Fruit fly (Drosophila melanogaster): ENCODE results near the gene CG10405.
A peak's percentile ranks its signal among the peaks of the same experiment; 100 is the strongest.

The CG10405 gene

DNA sequence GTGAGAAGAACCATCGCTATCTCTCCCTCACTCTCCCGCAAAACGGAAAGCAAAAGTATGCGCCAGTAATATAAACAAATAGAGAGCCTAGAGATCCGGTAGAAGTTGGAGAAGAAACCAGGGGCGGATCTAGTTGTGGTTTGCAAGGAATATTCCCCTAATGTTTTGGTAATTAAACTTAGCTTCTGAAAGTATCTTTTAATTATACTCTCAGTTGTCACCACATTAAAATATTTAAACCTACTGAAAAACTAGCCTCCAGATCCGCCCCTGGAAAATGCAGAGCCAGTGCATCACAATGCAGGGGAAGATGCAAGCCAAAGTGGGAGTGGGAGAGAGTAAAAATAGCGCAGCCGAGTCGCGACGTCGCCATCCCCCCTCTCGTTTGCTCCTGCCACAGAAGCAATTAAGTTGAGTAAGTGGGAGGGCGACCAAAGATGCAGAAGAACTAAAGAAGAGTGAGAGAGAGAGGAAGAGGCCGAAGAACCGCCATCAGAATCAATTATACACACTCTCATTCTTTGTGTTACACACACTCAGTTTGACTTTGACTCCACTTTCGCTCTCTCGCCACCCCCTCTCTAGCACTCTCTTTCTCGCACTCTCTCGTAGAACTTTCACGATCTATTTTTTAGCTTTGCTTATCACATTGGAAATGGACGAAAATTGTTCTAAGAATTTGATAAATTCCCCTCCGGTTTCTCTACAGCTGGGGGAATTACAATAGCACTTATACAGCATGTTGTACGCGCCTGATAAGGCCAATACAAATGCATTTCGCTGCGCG is 4.9 kb upstream of the CG10405 start (continued):
- peak; percentile 90 for TF ChIP-seq HHEX (GFP tag; optimal IDR thresholded peaks at IDR 0.05)
- peak; percentile 96 for TF ChIP-seq sens-2 (GFP tag; IDR thresholded peaks at IDR 0.05)
- TF ChIP-seq sima (GFP tag; optimal IDR thresholded peaks at IDR 0.05) = peak; percentile 77
- peak; percentile 93 for TF ChIP-seq CG30403 (GFP tag; optimal IDR thresholded peaks at IDR 0.05)
- peak; percentile 82 for TF ChIP-seq CG16813 (GFP tag; IDR thresholded peaks at IDR 0.05; ENCODE audit: partially characterized antibody)
- TF ChIP-seq CG11560 (tag; IDR thresholded peaks at IDR 0.05) = peak; percentile 81
- peak; percentile 82 for TF ChIP-seq CG8281 (tag; optimal IDR thresholded peaks at IDR 0.05)
- TF ChIP-seq CG17612 (GFP tag; IDR thresholded peaks at IDR 0.05) = peak; percentile 84
- TF ChIP-seq CG17361 (GFP tag; IDR thresholded peaks at IDR 0.05) = peak; percentile 97
- TF ChIP-seq Dip3 (GFP tag; optimal IDR thresholded peaks at IDR 0.05) = peak; percentile 78
- peak; percentile 98 for TF ChIP-seq CG2199 (GFP tag; IDR thresholded peaks at IDR 0.05)
- peak; percentile 95 for TF ChIP-seq Mrtf (GFP tag; IDR thresholded peaks at IDR 0.05)
- peak; percentile 91 for TF ChIP-seq esg (GFP tag; conservative IDR thresholded peaks at IDR 0.05)
- peak; percentile 93 for TF ChIP-seq jing (GFP tag; optimal IDR thresholded peaks at IDR 0.05)
- peak; percentile 89 for TF ChIP-seq CG14014 (GFP tag; IDR thresholded peaks at IDR 0.05)
- peak; percentile 19 for TF ChIP-seq Hmr (GFP tag; optimal IDR thresholded peaks at IDR 0.05)
- TF ChIP-seq bab2 (GFP tag; optimal IDR thresholded peaks at IDR 0.05) = peak; percentile 97
- peak; percentile 91 for TF ChIP-seq Mad (GFP tag; optimal IDR thresholded peaks at IDR 0.05)
- peak; percentile 94 for TF ChIP-seq sim (GFP tag; IDR thresholded peaks at IDR 0.05)
- TF ChIP-seq sens (GFP tag) = peak; percentile 99
- peak; percentile 84 for TF ChIP-seq crc (GFP tag; optimal IDR thresholded peaks at IDR 0.05)
- TF ChIP-seq schlank (tag; optimal IDR thresholded peaks at IDR 0.05) = peak; percentile 71
- TF ChIP-seq CG11723 (GFP tag; optimal IDR thresholded peaks at IDR 0.05) = peak; percentile 86
- TF ChIP-seq Stat92E (GFP tag; optimal IDR thresholded peaks at IDR 0.05) = peak in 1 of 3 experiments; percentile 70
- TF ChIP-seq Poxn (GFP tag; IDR thresholded peaks at IDR 0.05) = peak; percentile 49; the same call in 1 of the 2 replicates
- TF ChIP-seq Optix (GFP tag; IDR thresholded peaks at IDR 0.05) = peak; percentile 94
- TF ChIP-seq gfzf (GFP tag; optimal IDR thresholded peaks at IDR 0.05) = peak; percentile 24
- TF ChIP-seq tx (GFP tag; optimal IDR thresholded peaks at IDR 0.05) = peak; percentile 79
- TF ChIP-seq danr (GFP tag; IDR thresholded peaks at IDR 0.05) = 0 out of 2 replicates have a peak, but pooled peaks have one; percentile 65
- peak; percentile 91 for TF ChIP-seq jigr1 (GFP tag; IDR thresholded peaks at IDR 0.05)
- TF ChIP-seq lola (GFP tag; optimal IDR thresholded peaks at IDR 0.05) = peak in 1 of 3 experiments; percentile 96
- no peak for TF ChIP-seq hkb (optimal IDR thresholded peaks at IDR 0.05)
- peak; percentile 93 for TF ChIP-seq hkb (GFP tag; IDR thresholded peaks at IDR 0.05)
- TF ChIP-seq ssp (GFP tag; IDR thresholded peaks at IDR 0.05) = peak; percentile 86
- peak; percentile 94 for TF ChIP-seq az2 (GFP tag; optimal IDR thresholded peaks at IDR 0.05)
- TF ChIP-seq gcm2 (GFP tag; optimal IDR thresholded peaks at IDR 0.05) = peak; percentile 6
- TF ChIP-seq CG11695 (GFP tag; IDR thresholded peaks at IDR 0.05) = peak; percentile 79
- TF ChIP-seq CG33213 (GFP tag; optimal IDR thresholded peaks at IDR 0.05) = peak; percentile 92
- peak; percentile 95 for TF ChIP-seq Atf3 (GFP tag; optimal IDR thresholded peaks at IDR 0.05)
- peak; percentile 93 for TF ChIP-seq twi (tag; optimal IDR thresholded peaks at IDR 0.05)
- no peak for TF ChIP-seq Sin3A (optimal IDR thresholded peaks at IDR 0.05)
- TF ChIP-seq Fer2 (tag; optimal IDR thresholded peaks at IDR 0.05) = peak; percentile 86
- TF ChIP-seq CG2875 (GFP tag; optimal IDR thresholded peaks at IDR 0.05) = peak; percentile 93
- peak; percentile 82 for TF ChIP-seq eyg (GFP tag; optimal IDR thresholded peaks at IDR 0.05)
- TF ChIP-seq CG12744 (GFP tag; optimal IDR thresholded peaks at IDR 0.05) = peak; percentile 75
- peak; percentile 96 for TF ChIP-seq dmrt11E (tag; optimal IDR thresholded peaks at IDR 0.05)
- TF ChIP-seq nom (GFP tag; optimal IDR thresholded peaks at IDR 0.05) = peak; percentile 96
- TF ChIP-seq dati (GFP tag; IDR thresholded peaks at IDR 0.05) = peak; percentile 95
- peak; percentile 91 for TF ChIP-seq NfI (GFP tag; optimal IDR thresholded peaks at IDR 0.05)
- TF ChIP-seq CG16815 (GFP tag; optimal IDR thresholded peaks at IDR 0.05) = peak; percentile 96
